Worm (Caenorhabditis elegans) whole organism, L4/young adult: ENCODE measurements around the gene str-113.
"Not testable (repeated sequence)": the region's sequence is repeated elsewhere in the genome, so short reads cannot be mapped to it uniquely, and the experiment has no call there.

Source experiments
- W03F9.2 ChIP-seq: fragments of 150-350 bp; optimal IDR thresholded peaks from 2 replicates; lab custom pipeline; 2014; ENCODE audit warnings: missing biosample characterization, missing genetic modification characterization
- dao-5 ChIP-seq: sonication (generic microtip); optimal IDR thresholded peaks from 2 replicates; lab custom pipeline; 2016; ENCODE audit warnings: missing genotype, missing genetic modification characterization, moderate library complexity, missing compliant biosample characterization
- him-1 ChIP-seq: sonication (generic microtip); optimal IDR thresholded peaks from 2 replicates; lab custom pipeline; 2016; ENCODE audit warnings: missing genotype, missing genetic modification reagents, missing genetic modification characterization, missing compliant biosample characterization

Gene str-113

DNA sequence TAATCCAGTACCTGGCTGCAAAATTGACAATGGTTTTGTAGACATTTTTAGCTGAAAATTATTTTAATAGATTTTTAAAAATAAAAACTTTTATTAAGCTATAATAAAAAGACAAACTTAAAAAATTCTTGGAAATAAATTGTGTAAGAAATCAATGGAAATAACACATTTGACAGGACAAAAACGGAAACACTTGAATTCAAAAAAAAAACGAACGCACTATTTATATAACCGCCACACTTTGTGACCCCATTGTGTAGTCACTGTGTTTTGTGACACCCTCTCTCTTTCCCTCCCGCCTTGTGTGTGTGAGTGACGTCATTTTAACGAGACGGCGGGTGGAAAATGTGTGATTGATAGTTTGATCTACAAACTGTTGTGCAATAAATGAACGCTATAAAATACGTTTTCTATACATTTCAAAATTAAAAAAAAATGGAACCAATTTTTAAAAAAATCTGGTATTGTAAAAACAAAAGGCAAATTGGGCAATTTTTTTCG, 22.5 kb downstream of the str-113 start, which contains the start of gene F59B1.8:
Gene F59B1.8 (minus strand): TSS at position 51 of the 501 bp plus-strand sequence.
- TF ChIP-seq W03F9.2 (tag; lab: Kevin White, UChicago) (no peak), him-1 (tag; lab: Kevin White, UChicago) (no peak), dao-5 (no peak)

DNA sequence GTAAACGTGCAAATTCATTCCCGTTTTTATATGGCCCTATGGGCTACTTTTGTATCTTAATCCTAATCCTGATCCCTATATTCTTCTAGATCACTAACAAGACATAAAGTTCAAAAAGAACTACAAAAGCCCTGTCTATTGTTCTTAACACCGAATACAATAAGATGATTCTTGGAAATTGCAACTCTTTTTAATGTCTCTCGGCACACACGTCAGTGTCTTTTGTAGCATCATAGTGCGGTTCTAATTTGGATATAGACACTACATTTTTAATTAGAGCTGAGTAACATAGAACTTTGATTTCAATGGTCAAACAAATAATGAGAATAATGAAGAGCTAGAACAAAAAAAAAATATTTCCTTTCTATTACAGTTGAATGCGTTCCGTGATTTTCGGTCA, 26.9 kb downstream of the str-113 start:
- TF ChIP-seq W03F9.2 (tag; lab: Kevin White, UChicago) (no peak), him-1 (tag; lab: Kevin White, UChicago) (no peak), dao-5 (no peak)

- no peak for TF ChIP-seq W03F9.2 (tag; lab: Kevin White, UChicago)
- no peak for TF ChIP-seq him-1 (tag; lab: Kevin White, UChicago)
- no peak for TF ChIP-seq dao-5
Observed at ce11 chrV:3637086-3637485, 29.7 kb downstream of the str-113 start, which contains the start of gene srx-41. Gene srx-41 (minus strand): TSS chrV:3637186.

DNA sequence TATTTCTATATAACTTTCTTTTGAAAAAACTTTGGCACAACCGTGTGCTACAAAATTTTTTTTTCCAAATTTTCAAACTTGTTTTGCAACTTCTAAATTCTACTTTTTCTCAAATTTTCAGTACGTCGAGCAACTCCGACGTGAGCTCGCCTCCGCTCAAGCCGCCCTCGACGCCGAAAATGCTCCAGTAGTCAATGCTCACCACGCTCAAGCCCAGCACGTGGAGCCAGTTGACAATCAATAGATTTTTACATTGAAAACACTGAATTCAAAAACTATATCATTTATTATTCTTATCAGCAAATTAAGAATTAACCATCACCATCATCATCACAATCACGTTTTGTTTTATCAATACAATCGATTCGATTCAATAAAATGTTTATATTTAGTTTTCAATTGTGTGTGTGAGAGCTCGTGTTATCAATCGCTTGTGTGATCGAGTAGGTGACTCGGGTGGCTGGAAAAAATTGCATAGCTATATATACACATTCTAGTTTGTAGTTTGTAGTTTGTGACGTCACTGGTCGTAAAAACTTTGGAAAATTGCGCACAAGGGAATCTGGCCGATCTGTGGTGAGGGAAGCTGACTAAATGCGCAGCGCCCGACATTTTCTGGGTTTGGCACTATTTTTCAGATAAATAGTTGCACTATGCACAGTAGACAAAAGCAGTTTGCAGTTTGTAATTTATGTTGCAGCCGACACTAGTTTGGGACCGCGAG, 32.3 kb downstream of the str-113 start:
- TF ChIP-seq dao-5 (peak; percentile 10), W03F9.2 (tag; lab: Kevin White, UChicago) (no peak)

DNA sequence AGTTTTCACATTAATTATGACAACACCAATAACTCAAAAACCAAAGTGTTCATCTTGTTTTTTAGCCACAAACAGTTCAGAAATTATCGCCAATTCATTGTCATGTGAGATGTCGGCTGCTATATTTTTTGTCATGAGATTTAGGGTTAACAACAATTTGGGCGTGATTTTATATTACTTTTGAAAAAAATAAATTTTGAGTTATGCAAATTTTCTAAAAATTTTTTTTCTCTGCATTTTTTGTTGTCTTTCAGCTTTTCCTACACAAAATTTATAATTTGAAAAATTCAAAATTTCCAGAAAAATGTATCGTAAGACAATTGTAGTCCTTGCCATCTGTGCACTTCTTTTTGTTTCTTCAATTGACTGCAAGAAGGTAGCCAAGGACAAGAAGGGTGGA, 33.7 kb downstream of the str-113 start, which contains the start of gene F59B1.2:
Gene F59B1.2 (plus strand): TSS at position 301 of the 400 bp plus-strand sequence.
- TF ChIP-seq him-1 (tag; lab: Kevin White, UChicago) (no peak), dao-5 (no peak), W03F9.2 (tag; lab: Kevin White, UChicago) (no peak)

ce11 chrV:3632249-3633030, 34.3 kb downstream of the str-113 start:
- TF ChIP-seq dao-5 (no peak), W03F9.2 (tag; lab: Kevin White, UChicago) (no peak), him-1 (tag; lab: Kevin White, UChicago) (no peak)

DNA sequence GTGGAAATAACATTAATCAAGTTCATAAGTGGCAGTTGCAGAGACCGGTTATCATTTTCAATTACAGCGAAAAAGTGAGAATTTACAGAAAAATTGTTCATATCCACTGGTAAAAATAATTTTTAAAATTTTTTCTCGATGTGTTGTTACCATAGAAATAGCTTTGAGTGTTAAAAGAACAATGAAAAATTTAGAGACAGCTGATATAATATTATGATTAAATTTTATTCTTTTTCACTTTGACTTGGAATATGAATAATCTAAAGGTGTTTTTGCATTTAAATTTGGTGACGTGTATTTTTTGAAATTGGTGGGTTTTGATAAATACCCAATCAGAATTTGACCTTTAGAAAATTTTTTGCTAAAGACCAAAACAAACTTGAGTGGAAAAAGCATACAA, 35.2 kb downstream of the str-113 start, which contains the start of gene F59B1.6:
Gene F59B1.6 (minus strand): TSS at position 101 of the 400 bp plus-strand sequence.
- no peak for TF ChIP-seq dao-5
- TF ChIP-seq him-1 (tag; lab: Kevin White, UChicago): no peak
- no peak for TF ChIP-seq W03F9.2 (tag; lab: Kevin White, UChicago)

- TF ChIP-seq him-1 (tag; lab: Kevin White, UChicago) (no peak), W03F9.2 (tag; lab: Kevin White, UChicago) (no peak), dao-5 (no peak)
Observed at ce11 chrV:3626944-3627343, 39.8 kb downstream of the str-113 start, which contains the start of gene F59B1.4. Gene F59B1.4 (minus strand): TSS chrV:3627044.

- TF ChIP-seq him-1 (tag; lab: Kevin White, UChicago); dao-5; W03F9.2 (tag; lab: Kevin White, UChicago): not testable (repeated sequence)
Observed at ce11 chrV:3620608-3621007, 46.2 kb downstream of the str-113 start, which contains the start of gene srx-93. Gene srx-93 (minus strand): TSS chrV:3620708.

ce11 chrV:3616844-3617243, 49.9 kb downstream of the str-113 start:
- TF ChIP-seq dao-5: no peak
- no peak for TF ChIP-seq him-1 (tag; lab: Kevin White, UChicago)
- TF ChIP-seq W03F9.2 (tag; lab: Kevin White, UChicago): no peak
